Worm (Caenorhabditis elegans) whole organism, L1 larva: ENCODE data around the gene fbxa-179.

Source experiments
- egl-13 ChIP-seq: sonication (generic microtip); optimal IDR thresholded peaks from 2 replicates; lab custom pipeline; 2016; ENCODE audit warnings: missing genotype, missing genetic modification reagents, missing genetic modification characterization, missing compliant biosample characterization
- fkh-8 ChIP-seq: sonication (generic microtip); optimal IDR thresholded peaks from 2 replicates; lab custom pipeline; 2016; ENCODE audit warnings: mild to moderate bottlenecking, missing genetic modification characterization, missing compliant biosample characterization
- rnt-1 ChIP-seq: sonication (generic microtip); optimal IDR thresholded peaks from 2 replicates; lab custom pipeline; 2016; ENCODE audit warnings: mild to moderate bottlenecking, missing genetic modification characterization, moderate library complexity, missing compliant biosample characterization

DNA sequence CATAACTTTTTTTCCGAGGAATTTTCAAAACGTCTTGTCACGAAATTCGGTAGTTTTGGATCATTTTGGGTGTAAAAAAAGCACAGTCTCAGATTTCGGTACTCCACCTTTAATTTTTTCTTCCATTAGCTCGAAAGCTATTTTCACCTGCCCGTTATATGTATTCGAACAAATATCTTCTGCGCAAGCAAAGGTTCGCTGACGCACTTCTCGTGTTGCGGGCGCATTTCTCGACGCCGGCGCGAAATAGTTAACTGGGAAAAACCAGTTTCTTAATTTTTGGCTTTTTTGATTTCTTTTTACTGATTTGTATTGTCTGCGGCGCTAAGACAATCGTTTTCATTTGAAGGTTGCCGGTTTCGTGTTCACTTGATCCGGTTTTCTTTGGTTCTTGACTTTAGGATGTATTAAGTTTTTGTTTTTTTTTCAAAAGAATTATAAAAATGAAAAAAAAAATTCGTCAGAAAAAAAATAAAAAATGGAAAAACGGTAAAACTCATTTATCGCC is 23.0 kb upstream of the fbxa-179 start:
- TF ChIP-seq egl-13 (tag; lab: Kevin White, UChicago) (no peak), rnt-1 (tag; lab: Kevin White, UChicago) (no peak), fkh-8 (tag; lab: Kevin White, UChicago) (no peak)
